Fruit fly (Drosophila melanogaster): Measurements from ENCODE around the gene tHMG1.

tHMG1 gene

dm6 chr3R:22467939-22468571 lies 23.6 kb upstream of the tHMG1 start, which contains the start of the genes CG5377 and Nrx-1:
Gene CG5377 (minus strand): TSS chr3R:22468157.
Gene Nrx-1 (plus strand): TSS chr3R:22468512.
- TF ChIP-seq vri (GFP tag; optimal IDR thresholded peaks at IDR 0.05), result peak; percentile 43
- peak; percentile 67 for TF ChIP-seq svp (GFP tag)
- TF ChIP-seq CG31627 (GFP tag; optimal IDR thresholded peaks at IDR 0.05), result no peak
- no peak for TF ChIP-seq CG10669 (GFP tag; optimal IDR thresholded peaks at IDR 0.05)
- TF ChIP-seq Gug (GFP tag; IDR thresholded peaks at IDR 0.05), result no peak
- no peak for TF ChIP-seq CG6854 (GFP tag; optimal IDR thresholded peaks at IDR 0.05)
- no peak for TF ChIP-seq lz (GFP tag; optimal IDR thresholded peaks at IDR 0.05)
- TF ChIP-seq Eip78C (GFP tag), result no peak
- TF ChIP-seq CG6808 (GFP tag; optimal IDR thresholded peaks at IDR 0.05), result no peak

DNA sequence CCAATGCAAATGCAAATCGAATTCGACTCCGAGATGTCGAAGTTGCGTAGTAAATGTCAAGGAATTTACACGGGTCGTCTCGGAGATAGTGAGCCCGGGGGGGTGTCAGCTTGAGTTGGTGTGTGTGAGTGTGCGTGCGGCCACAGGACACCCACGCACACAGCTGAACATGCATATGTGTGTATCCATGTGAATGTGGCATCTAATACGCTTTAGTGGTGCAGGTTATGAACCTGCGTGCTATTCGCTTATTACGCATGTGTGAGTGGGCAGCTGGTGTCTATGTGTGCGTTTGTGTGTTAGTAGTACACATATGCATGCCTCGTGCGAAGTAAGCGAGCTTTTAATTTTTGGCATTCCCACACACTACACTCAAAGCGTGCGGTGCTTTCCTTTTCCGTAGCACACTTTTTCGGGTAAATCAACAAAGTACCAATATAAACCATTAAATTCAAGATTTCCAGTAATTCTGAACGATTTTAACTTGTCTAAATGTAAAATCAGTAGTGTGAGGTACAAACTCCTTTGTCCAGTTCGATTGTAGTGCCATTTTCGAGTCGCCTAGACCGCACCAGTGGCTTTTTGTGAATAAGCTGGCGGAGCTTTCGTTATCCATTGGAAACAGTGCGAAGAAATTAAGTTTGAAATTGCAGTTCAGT lies 22.7 kb upstream of the tHMG1 start:
- TF ChIP-seq OdsH (GFP tag; optimal IDR thresholded peaks at IDR 0.05) (no peak), CG34406 (GFP tag; optimal IDR thresholded peaks at IDR 0.05) (peak; percentile 57), topi (GFP tag; optimal IDR thresholded peaks at IDR 0.05) (peak; percentile 65), CG31627 (GFP tag; optimal IDR thresholded peaks at IDR 0.05) (peak; percentile 69), fd59A (GFP tag; optimal IDR thresholded peaks at IDR 0.05) (no peak), dsx (GFP tag; optimal IDR thresholded peaks at IDR 0.05; ENCODE audit: poor library complexity, severe bottlenecking) (no peak), CG11762 (GFP tag; optimal IDR thresholded peaks at IDR 0.05; ENCODE audit: insufficient read depth) (peak; percentile 31), Met (GFP tag; optimal IDR thresholded peaks at IDR 0.05) (peak; percentile 69), Eip75B (GFP tag; optimal IDR thresholded peaks at IDR 0.05) (peak; percentile 78), CG6792 (GFP tag; optimal IDR thresholded peaks at IDR 0.05) (peak; percentile 66), net (GFP tag; optimal IDR thresholded peaks at IDR 0.05) (peak; percentile 60), CG1621 (tag; optimal IDR thresholded peaks at IDR 0.05) (no peak), CG11294 (GFP tag; IDR thresholded peaks at IDR 0.05) (peak; percentile 65), Eip93F (GFP tag; optimal IDR thresholded peaks at IDR 0.05) (peak; percentile 5), Hr4 (GFP tag; optimal IDR thresholded peaks at IDR 0.05) (peak; percentile 75), fd85E (GFP tag; optimal IDR thresholded peaks at IDR 0.05) (no peak), Ets96B (tag; optimal IDR thresholded peaks at IDR 0.05) (peak; percentile 76), CG32006 (GFP tag; optimal IDR thresholded peaks at IDR 0.05) (peak; percentile 74), Sox15 (GFP tag; optimal IDR thresholded peaks at IDR 0.05) (peak; percentile 43), cyc (GFP tag; optimal IDR thresholded peaks at IDR 0.05) (peak; percentile 69), CG7368 (GFP tag; optimal IDR thresholded peaks at IDR 0.05) (peak; percentile 66), Eip78C (GFP tag) (peak; percentile 86), CG6163 (GFP tag; IDR thresholded peaks at IDR 0.05) (peak; percentile 77), CG4318 (GFP tag; optimal IDR thresholded peaks at IDR 0.05) (no peak), spab (GFP tag; optimal IDR thresholded peaks at IDR 0.05) (peak; percentile 58), CG3919 (GFP tag; optimal IDR thresholded peaks at IDR 0.05) (peak; percentile 67), dac (GFP tag; optimal IDR thresholded peaks at IDR 0.05) (peak; percentile 47), Smox (GFP tag; optimal IDR thresholded peaks at IDR 0.05) (peak; percentile 61), vri (GFP tag; optimal IDR thresholded peaks at IDR 0.05) (no peak), CG15336 (GFP tag; IDR thresholded peaks at IDR 0.05) (peak; percentile 76), Hr38 (GFP tag; optimal IDR thresholded peaks at IDR 0.05) (no peak), CG10631 (GFP tag; optimal IDR thresholded peaks at IDR 0.05) (peak; percentile 61), CG6276 (GFP tag; optimal IDR thresholded peaks at IDR 0.05) (no peak), Hr39 (GFP tag; optimal IDR thresholded peaks at IDR 0.05) (peak; percentile 63), eg (GFP tag; IDR thresholded peaks at IDR 0.05) (peak; percentile 68; the same call in 2 of the 3 replicates), CG6808 (GFP tag; optimal IDR thresholded peaks at IDR 0.05) (peak; percentile 57), Sox14 (GFP tag; optimal IDR thresholded peaks at IDR 0.05) (peak; percentile 68), ss (GFP tag; optimal IDR thresholded peaks at IDR 0.05) (peak in 1 of 2 experiments; percentile 71), CG3032 (tag; optimal IDR thresholded peaks at IDR 0.05) (peak; percentile 73), CG9139 (GFP tag; optimal IDR thresholded peaks at IDR 0.05) (no peak), fkh (GFP tag; optimal IDR thresholded peaks at IDR 0.05) (no peak), svp (GFP tag) (peak; percentile 85), salr (GFP tag; optimal IDR thresholded peaks at IDR 0.05) (peak in 1 of 2 experiments; percentile 59)
